Worm (Caenorhabditis elegans): Measurements from ENCODE around the gene acsd-1.

ce11 chrIII:1122239-1122638 is 6.0 kb downstream of the acsd-1 start:
- TF ChIP-seq flt-1 (GFP tag; IDR thresholded peaks at IDR 0.05): peak; percentile 85
- TF ChIP-seq ztf-29 (GFP tag; IDR thresholded peaks at IDR 0.05): peak; percentile 65; the same call in 1 of the 2 replicates
- peak; percentile 6 for TF ChIP-seq cog-1 (tag; optimal IDR thresholded peaks at IDR 0.05)
- TF ChIP-seq klf-2 (GFP tag; conservative IDR thresholded peaks at IDR 0.05): 0 out of 2 replicates have a peak, but pooled peaks have one; percentile 53

Measured in whole organism, midembryonic.